Worm (Caenorhabditis elegans) whole organism, L2 larva: ENCODE results near the gene frm-3.

Source experiments
- ZK546.5 ChIP-seq: sonication (generic microtip); optimal IDR thresholded peaks from 2 replicates; lab custom pipeline; 2017; ENCODE audit warnings: missing biosample characterization, missing genetic modification characterization
- ama-1 ChIP-seq: fragments of 150-350 bp; optimal IDR thresholded peaks from 2 replicates; lab custom pipeline; 2018; ENCODE audit warnings: inconsistent platforms
- blmp-1 ChIP-seq: sonication (generic microtip); optimal IDR thresholded peaks from 2 replicates; lab custom pipeline; 2017; ENCODE audit warnings: missing genetic modification characterization, mild to moderate bottlenecking, missing compliant biosample characterization, antibody characterized with exemption, moderate library complexity; ENCODE audit not compliant: insufficient read depth
- egl-27 ChIP-seq: sonication (generic microtip); optimal IDR thresholded peaks from 3 replicates; lab custom pipeline; 2017; ENCODE audit warnings: missing biosample characterization, missing genetic modification reagents, missing genetic modification characterization
- fos-1 ChIP-seq: fragments of 150-350 bp; optimal IDR thresholded peaks from 2 replicates; lab custom pipeline; 2014; ENCODE audit warnings: missing biosample characterization, missing genetic modification characterization
- lin-13 ChIP-seq: fragments of 150-350 bp; optimal IDR thresholded peaks from 2 replicates; lab custom pipeline; 2014; ENCODE audit warnings: missing biosample characterization, missing genetic modification reagents, missing genetic modification characterization
- nhr-12 ChIP-seq: fragments of 150-350 bp; optimal IDR thresholded peaks from 2 replicates; lab custom pipeline; 2014; ENCODE audit warnings: missing biosample characterization, missing genetic modification characterization
- nhr-77 ChIP-seq: fragments of 150-350 bp; optimal IDR thresholded peaks from 2 replicates; lab custom pipeline; 2014; ENCODE audit warnings: missing biosample characterization, missing genetic modification characterization
- unc-62 ChIP-seq: fragments of 150-350 bp; optimal IDR thresholded peaks from 2 replicates; lab custom pipeline; 2014; ENCODE audit warnings: missing biosample characterization, missing genetic modification reagents, missing genetic modification characterization
- ztf-11 ChIP-seq: sonication (generic microtip); optimal IDR thresholded peaks from 2 replicates; lab custom pipeline; 2017; ENCODE audit warnings: missing biosample characterization, missing genetic modification characterization
- ztf-4 ChIP-seq: fragments of 150-350 bp; optimal IDR thresholded peaks from 2 replicates; lab custom pipeline; 2014; ENCODE audit warnings: missing biosample characterization, missing genetic modification characterization

ce11 chrX:11596876-11597275 is 24.6 kb downstream of the frm-3 start:
- TF ChIP-seq ama-1 (no peak), nhr-12 (tag; lab: Kevin White, UChicago) (no peak), lin-13 (GFP tag; lab: Kevin White, UChicago) (no peak), fos-1 (tag; lab: Kevin White, UChicago) (no peak), ztf-4 (no peak), ZK546.5 (tag; lab: Kevin White, UChicago) (no peak), egl-27 (tag; lab: Kevin White, UChicago) (no peak), blmp-1 (tag; lab: Kevin White, UChicago) (no peak), ztf-11 (tag; lab: Kevin White, UChicago) (no peak), nhr-77 (tag; lab: Kevin White, UChicago) (no peak), unc-62 (GFP tag; lab: Kevin White, UChicago) (no peak)
